Worm (Caenorhabditis elegans) whole organism, L2 larva: Measurements from ENCODE around the gene xnd-1.
A peak's percentile ranks its signal among the peaks of the same experiment; 100 is the strongest.

ENCODE experiments used
- ZK546.5 ChIP-seq: sonication (generic microtip); optimal IDR thresholded peaks from 2 replicates; lab custom pipeline; 2017; ENCODE audit warnings: missing biosample characterization, missing genetic modification characterization
- blmp-1 ChIP-seq: sonication (generic microtip); optimal IDR thresholded peaks from 2 replicates; lab custom pipeline; 2017; ENCODE audit warnings: missing genetic modification characterization, mild to moderate bottlenecking, missing compliant biosample characterization, antibody characterized with exemption, moderate library complexity; ENCODE audit not compliant: insufficient read depth
- elt-3 ChIP-seq: sonication (generic microtip); optimal IDR thresholded peaks from 2 replicates; lab custom pipeline; 2017; ENCODE audit warnings: missing biosample characterization, missing genetic modification characterization
- mdl-1 ChIP-seq, 2 experiments: fragments of 150-350 bp in 1 of 2; sonication (generic microtip) in 1 of 2; optimal IDR thresholded peaks; 2 replicates each; lab custom pipeline; 2017; ENCODE audit warnings: missing biosample characterization in 2 of 2, missing genetic modification characterization in 2 of 2
- nhr-237 ChIP-seq: fragments of 150-350 bp; optimal IDR thresholded peaks from 2 replicates; lab custom pipeline; 2014; ENCODE audit warnings: missing biosample characterization, missing genetic modification characterization
- nhr-25 ChIP-seq: fragments of 150-350 bp; sonication (generic microtip); optimal IDR thresholded peaks from 3 replicates; lab custom pipeline; 2014; ENCODE audit warnings: missing biosample characterization, missing genetic modification characterization
- sem-4 ChIP-seq: fragments of 150-350 bp; optimal IDR thresholded peaks from 2 replicates; lab custom pipeline; 2014; ENCODE audit warnings: missing biosample characterization, missing genetic modification reagents, missing genetic modification characterization
- sma-3 ChIP-seq: sonication (generic microtip); optimal IDR thresholded peaks from 2 replicates; lab custom pipeline; 2016; ENCODE audit warnings: missing genetic modification reagents, missing genetic modification characterization, missing compliant biosample characterization
- unc-62 ChIP-seq: fragments of 150-350 bp; optimal IDR thresholded peaks from 2 replicates; lab custom pipeline; 2014; ENCODE audit warnings: missing biosample characterization, missing genetic modification reagents, missing genetic modification characterization
- ztf-4 ChIP-seq: fragments of 150-350 bp; optimal IDR thresholded peaks from 2 replicates; lab custom pipeline; 2014; ENCODE audit warnings: missing biosample characterization, missing genetic modification characterization

DNA sequence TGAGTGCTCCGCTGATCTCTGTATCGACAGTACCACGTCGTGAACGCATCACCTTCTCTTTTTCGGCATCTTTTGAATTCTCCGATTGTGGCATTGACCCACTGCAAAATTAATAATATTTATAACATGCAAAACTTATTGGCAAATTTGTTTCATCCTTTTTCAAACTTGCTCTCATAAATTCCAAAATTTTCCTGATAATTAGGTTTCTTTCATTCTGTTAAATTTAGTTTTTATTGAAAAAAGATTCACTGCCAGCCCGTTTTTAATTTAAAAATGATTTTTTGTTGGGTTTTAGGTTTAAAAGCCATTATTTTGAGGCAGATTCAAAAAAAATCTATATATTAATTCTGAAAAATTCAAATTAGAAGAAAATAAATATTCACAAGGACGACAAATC lies 4.3 kb upstream of the xnd-1 start, which contains the start of gene wdr-37:
- no peak for TF ChIP-seq unc-62 (GFP tag; lab: Kevin White, UChicago)
- no peak for TF ChIP-seq ztf-4 (tag; lab: Kevin White, UChicago)
- no peak for TF ChIP-seq sma-3 (GFP tag; lab: Kevin White, UChicago)
- no peak for TF ChIP-seq ZK546.5 (tag; lab: Kevin White, UChicago)
- peak; percentile 5 for TF ChIP-seq nhr-25 (tag; lab: Kevin White, UChicago)
- TF ChIP-seq mdl-1 (tag; optimal IDR thresholded peaks at IDR 0.05; lab: Kevin White, UChicago), result no peak
- no peak for TF ChIP-seq nhr-237 (tag; lab: Kevin White, UChicago)
- no peak for TF ChIP-seq elt-3
- TF ChIP-seq sem-4 (tag; lab: Kevin White, UChicago), result no peak
- no peak for TF ChIP-seq blmp-1 (tag; lab: Kevin White, UChicago)
